Worm (Caenorhabditis elegans) whole organism, late embryonic: ENCODE results near the gene C29A12.6.

ENCODE experiments used
- ceh-22 ChIP-seq: sonication (generic microtip); optimal IDR thresholded peaks from 2 replicates; lab custom pipeline; 2017; ENCODE audit warnings: missing biosample characterization, missing genetic modification characterization
- fkh-10 ChIP-seq: fragments of 150-350 bp; optimal IDR thresholded peaks from 2 replicates; lab custom pipeline; 2014; ENCODE audit warnings: missing biosample characterization, missing genetic modification reagents, missing genetic modification characterization
- fkh-6 ChIP-seq: sonication (generic microtip); optimal IDR thresholded peaks from 2 replicates; lab custom pipeline; 2016; ENCODE audit warnings: missing genetic modification characterization, missing compliant biosample characterization
- mec-3 ChIP-seq: sonication (generic microtip); optimal IDR thresholded peaks from 2 replicates; lab custom pipeline; 2016; ENCODE audit warnings: borderline replicate concordance, missing genetic modification characterization, missing compliant biosample characterization
- nhr-232 ChIP-seq: sonication (generic microtip); optimal IDR thresholded peaks from 2 replicates; lab custom pipeline; 2016; ENCODE audit warnings: missing genetic modification characterization, missing compliant biosample characterization

DNA sequence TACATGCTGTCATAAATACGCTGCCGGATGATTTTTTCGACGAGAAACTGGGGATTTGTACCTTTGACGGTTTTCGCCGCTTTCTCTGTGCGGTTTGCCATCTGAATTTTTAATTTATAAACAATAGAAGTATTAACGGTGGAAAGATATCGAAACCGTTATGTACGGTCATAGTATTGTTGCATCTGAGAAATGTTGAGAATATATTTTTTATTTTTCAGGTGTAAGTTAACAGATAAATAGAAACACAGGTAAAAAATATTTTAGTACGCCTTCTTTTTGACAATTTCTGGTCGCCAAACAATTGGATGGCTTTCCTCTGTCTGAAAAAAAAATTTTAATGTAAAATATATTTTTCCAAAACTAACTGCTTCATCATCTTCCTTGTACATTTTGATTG lies 41.1 kb upstream of the C29A12.6 start, which contains the start of gene prp-38:
- TF ChIP-seq nhr-232 (tag; lab: Kevin White, UChicago): no peak
- no peak for TF ChIP-seq mec-3 (tag; lab: Kevin White, UChicago)
- TF ChIP-seq ceh-22 (tag; lab: Kevin White, UChicago): no peak
- TF ChIP-seq fkh-10 (GFP tag; lab: Kevin White, UChicago): no peak
- no peak for TF ChIP-seq fkh-6 (tag; lab: Kevin White, UChicago)
